Worm (Caenorhabditis elegans): ENCODE results near the gene F26F12.2.

F26F12.2 gene

DNA sequence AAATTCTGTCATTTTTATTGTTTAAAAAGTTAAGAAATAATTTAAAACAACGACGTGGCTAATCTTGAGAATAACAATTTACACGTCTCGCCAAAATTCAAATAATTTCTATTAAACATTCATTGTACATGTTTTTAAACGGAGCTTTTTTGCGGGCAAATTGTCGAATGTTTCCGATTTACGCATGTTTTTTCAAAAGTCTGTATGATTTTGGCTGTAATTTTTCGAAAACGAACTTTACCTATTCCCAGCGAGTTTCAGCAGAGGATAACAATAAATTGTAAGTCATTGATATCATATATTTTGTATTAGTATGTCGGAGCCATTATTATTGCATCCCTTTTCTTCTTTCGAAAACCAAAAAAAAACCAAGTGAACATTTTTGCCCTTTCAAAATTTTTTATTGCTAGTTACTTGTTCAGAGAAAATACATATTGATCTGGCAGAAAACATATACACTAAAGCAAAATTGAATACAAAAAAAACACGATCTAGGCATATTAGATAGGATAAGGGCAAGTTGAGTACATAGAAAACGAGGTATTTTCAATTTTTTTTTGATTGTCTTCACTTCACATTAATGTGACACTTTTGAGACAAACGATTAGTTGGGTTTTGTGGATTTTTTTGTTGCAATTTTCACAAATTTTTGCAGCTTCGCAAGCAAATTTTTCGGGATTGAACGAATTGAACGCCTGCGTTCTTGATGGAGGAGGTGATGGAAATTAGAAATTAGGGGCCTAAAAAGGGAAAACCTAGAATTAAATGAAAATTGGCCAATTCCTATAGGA, at the start of gene F26F12.2:
TSS of gene F26F12.2 (minus strand) at position 38 of the 791 bp plus-strand sequence.
- TF ChIP-seq unc-62 (GFP tag; optimal IDR thresholded peaks at IDR 0.05) = no peak

DNA sequence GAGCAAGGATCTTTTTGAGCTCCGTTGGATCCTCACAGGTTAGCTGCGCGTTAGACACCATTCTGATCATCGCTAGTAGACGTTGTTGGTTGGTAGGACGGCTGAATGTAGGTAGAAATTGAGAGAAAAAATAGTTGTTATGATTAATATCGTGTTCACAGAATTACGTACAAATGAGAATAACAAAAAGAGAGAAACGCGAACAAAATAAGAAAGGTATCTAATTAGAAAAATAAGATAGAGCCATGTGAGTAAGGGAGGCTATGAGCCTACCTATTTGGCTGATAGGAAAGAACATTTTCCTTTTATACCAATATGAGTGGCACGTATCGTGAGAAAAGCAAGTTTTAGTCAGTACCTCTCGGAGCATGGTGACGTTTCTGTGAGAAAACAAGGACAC, 45.3 kb upstream of the F26F12.2 start, which contains the start of gene C04E6.8:
TSS of gene C04E6.8 (minus strand) at position 101 of the 400 bp plus-strand sequence.
- TF ChIP-seq unc-62 (GFP tag; optimal IDR thresholded peaks at IDR 0.05) = no peak

DNA sequence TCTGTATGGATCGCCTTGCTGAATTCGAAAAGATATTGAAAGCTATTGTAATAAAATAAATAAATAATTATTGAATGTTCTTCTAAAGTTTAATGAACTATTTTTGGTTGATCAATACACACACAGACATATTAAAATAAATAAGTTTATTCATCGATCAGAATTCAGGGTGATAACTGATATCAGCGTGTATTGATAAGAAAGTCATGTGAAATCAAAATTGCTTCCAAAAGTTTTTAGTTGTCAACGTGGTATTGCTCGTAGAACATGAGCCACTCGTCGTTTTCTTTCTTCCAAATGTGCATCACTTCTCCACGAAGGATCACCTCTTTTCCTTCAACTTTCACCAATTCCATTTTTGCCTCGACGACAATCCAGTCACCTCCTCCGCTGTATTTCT, 44.0 kb upstream of the F26F12.2 start:
- no peak for TF ChIP-seq unc-62 (GFP tag; optimal IDR thresholded peaks at IDR 0.05)

DNA sequence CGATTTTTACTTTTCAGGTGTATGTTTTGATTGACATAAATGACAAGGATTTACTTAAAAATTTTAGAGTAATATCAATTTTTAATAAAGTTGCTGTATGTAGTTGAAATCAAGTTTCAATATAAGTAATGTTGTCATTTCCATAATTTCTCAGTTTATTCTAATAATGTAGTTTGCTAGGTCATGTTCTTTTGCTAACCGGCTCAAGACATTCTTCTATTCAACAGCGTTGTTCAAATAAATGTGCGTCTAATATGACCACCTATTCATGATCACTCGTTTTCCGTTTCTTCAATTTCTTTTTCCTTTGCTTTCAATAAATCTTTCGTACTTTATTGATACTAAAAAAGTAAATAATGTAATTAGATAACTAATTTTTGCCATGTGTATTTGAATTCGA, 41.7 kb upstream of the F26F12.2 start, which contains the start of gene C02G6.3:
TSS of gene C02G6.3 (plus strand) at position 301 of the 400 bp plus-strand sequence.
- no peak for TF ChIP-seq unc-62 (GFP tag; optimal IDR thresholded peaks at IDR 0.05)

DNA sequence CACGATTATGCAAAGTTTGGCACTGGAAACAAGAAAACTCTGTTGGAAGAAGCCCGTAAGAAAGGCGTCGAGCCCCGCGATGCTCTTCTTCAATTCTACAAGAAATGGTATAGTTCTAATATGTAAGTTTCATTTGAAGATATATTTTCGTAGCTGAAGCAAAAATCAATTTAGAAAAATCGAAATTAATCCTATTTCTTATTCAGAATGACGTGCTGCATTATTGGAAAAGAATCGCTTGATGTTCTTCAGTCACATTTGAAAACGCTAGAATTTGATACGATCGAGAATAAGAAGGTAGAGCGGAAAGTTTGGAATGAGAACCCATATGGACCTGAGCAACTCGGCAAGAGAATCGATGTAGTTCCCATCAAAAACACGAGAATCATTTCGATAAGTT, 38.6 kb upstream of the F26F12.2 start:
- TF ChIP-seq unc-62 (GFP tag; optimal IDR thresholded peaks at IDR 0.05) = no peak

DNA sequence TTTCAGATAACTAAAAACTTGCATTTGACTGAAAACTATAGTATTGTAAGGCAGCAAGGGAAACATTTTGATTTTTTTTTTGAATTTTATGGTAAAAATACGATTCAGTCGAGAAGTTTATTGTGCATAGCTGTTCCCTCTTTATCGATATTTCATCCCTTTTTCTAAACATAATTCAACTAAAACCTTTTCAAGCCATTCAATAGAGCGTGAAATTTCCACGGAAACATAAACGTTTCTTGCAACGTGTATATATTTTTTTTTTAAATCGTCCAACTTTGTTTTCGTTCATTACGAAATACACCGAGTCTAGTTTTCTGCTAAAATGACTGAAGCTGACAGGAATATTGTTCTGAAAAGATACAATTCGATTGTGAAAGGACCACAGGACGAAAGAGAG, 33.3 kb upstream of the F26F12.2 start, which contains the start of gene C02G6.2:
TSS of gene C02G6.2 (plus strand) at position 301 of the 400 bp plus-strand sequence.
- no peak for TF ChIP-seq unc-62 (GFP tag; optimal IDR thresholded peaks at IDR 0.05)

DNA sequence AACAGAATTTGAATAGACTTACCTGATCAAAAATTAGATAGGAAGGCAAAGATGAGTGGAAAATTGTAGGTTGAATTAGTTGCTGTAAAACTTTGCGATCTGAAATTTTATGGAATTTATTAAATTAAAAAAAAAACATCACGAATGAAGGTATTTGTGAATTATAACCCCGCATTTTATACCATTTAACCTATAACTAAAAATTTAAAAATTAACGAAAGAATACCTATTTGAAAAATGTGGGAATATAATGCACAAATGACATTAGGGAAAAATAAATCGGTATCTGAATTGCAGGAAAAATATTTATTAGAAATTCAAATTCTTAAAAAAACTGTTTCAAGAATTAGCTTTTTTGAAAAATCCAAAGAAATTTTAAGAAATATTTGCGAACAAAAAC, 30.8 kb upstream of the F26F12.2 start, which contains the start of gene F26F12.4:
TSS of gene F26F12.4 (minus strand) at position 101 of the 400 bp plus-strand sequence.
- TF ChIP-seq unc-62 (GFP tag; optimal IDR thresholded peaks at IDR 0.05) = no peak

DNA sequence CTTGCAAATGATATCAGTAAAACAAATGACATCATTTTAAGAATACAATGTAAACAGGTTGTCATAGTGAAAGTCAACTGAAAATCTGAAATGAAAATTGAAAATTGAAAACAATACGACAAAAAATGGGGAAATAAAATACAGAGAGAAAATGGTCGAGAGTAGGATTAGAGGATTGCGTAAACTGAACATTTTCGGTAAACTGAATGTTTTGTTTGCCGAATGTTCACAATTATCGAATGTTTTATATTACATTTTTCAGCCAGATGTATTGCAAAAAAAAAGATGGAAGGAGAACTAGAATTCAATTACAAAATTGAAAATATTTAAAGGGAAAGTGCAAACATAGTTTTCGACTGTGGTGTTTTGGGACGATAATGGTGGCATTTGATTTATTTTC, 26.7 kb upstream of the F26F12.2 start, which contains the start of gene F26F12.5:
TSS of gene F26F12.5 (minus strand) at position 101 of the 400 bp plus-strand sequence.
- TF ChIP-seq unc-62 (GFP tag; optimal IDR thresholded peaks at IDR 0.05) = no peak

DNA sequence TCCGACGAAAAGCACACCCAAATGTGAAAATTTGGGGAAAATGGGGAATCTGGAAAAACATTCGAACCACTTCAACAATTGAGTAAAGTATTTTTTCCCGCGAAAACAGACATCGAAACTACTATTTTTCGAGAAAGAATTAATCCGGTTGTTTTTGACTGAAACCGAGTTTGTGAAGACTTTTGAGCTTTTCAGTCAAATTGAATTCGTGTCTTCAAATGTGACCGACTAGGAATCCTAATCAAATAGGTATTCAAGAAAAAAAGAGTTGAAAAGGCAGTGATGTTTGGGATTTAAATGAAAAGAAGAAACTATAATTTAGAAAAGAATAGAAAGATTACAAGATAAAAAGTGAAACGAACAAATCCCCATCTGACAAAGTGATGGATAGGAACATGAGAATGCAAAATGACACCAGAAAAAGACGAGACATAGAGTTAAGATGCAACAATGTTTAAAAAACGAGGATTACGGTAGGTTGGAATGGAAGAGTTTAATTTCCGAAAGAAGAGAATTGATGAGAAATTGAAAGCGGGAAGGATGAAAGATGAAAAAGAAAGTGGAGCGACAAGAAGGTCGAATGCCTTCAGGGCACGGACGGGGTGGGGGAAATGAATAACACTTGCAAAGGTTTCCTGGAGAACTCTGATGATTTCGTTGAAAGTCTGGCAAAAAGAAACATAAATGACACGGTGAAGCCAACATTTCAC, 24.2 kb upstream of the F26F12.2 start, which contains the start of gene F26F12.8:
TSS of gene F26F12.8 (minus strand) at position 51 of the 710 bp plus-strand sequence.
- no peak for TF ChIP-seq unc-62 (GFP tag; optimal IDR thresholded peaks at IDR 0.05)

DNA sequence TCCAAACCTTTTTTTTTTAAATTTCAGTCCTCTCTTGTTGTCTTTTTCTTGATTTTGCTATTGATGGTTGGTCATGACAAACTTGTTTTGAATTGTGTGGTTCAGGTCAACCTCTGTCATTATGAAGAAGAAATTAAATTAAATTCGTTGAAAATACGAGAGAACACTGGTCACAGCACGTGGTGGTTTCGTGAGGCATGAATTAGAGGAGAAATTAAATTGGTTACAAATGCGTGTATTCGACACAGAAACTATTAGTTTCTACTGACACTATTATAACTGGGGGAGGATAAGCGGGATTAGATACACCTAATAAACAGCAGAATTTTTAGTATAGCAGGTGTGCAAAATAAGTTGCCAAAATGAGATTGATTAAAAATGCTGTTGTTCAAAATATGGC, 13.7 kb upstream of the F26F12.2 start:
- no peak for TF ChIP-seq unc-62 (GFP tag; optimal IDR thresholded peaks at IDR 0.05)

DNA sequence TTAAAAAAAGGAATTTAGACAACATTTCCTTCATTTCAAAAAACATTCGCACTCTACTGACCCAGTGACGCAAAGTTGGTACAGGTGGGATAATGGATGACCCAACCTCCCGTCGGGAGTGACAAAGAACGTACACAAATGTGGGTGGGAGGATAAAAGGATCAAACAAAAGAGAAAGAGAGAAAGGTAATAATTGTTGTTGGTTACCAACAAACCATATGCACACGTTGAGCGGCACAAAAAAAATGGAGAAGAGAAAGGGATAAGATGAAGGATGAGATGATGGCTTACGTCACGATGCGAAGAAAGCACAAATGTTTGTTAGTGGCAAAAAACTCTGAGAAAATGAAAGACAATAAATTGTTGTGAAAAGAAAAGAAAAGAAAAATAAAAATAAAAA, 13.2 kb upstream of the F26F12.2 start:
- TF ChIP-seq unc-62 (GFP tag; optimal IDR thresholded peaks at IDR 0.05) = no peak

DNA sequence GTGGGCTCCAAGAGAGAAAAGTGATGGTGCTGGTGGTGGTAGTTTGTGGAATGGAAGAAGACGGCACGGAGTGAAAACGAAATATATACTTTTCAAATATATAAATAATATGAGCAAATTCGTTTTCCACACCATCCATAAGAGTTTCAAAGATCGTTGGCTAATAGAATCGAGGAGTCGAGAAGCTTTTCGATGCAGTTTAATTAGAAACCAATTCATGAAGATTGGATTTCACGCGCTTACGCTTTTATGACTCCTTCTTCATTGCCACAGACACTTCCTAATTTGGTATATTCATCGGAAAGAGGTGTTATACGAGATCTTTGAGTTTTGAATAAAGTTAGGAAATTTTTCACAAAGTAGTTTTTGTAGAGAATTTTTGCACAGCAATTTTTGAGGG, 12.3 kb upstream of the F26F12.2 start:
- TF ChIP-seq unc-62 (GFP tag; optimal IDR thresholded peaks at IDR 0.05) = no peak

DNA sequence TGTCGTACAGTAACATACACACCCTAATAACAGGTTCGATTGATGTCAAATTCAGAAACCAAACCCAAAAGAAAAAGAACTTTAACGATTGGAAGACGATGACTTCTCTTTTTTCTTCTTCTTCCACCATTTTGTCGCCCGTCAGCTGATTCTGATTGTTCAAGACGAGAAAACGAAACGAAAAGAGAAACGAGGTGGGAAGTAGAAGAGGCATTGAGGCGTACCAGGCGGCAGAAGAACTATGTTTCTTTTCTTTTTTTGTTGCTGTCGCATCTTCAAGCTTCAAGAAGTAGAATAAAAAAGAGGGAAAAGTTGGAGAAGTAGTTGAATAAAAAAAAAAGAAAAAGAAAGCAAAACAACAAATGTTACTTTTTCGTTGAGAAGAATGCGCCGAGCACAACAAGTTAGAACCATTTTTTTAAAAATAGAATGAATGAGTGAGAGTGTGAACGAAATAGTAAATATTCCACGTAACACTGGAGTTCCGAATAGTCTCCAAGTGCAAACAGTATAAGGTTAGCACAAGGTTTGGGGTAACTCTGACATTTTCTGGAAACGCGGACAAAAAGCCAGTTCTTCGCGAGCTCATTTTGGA, 9.7 kb upstream of the F26F12.2 start:
- no peak for TF ChIP-seq unc-62 (GFP tag; optimal IDR thresholded peaks at IDR 0.05)

DNA sequence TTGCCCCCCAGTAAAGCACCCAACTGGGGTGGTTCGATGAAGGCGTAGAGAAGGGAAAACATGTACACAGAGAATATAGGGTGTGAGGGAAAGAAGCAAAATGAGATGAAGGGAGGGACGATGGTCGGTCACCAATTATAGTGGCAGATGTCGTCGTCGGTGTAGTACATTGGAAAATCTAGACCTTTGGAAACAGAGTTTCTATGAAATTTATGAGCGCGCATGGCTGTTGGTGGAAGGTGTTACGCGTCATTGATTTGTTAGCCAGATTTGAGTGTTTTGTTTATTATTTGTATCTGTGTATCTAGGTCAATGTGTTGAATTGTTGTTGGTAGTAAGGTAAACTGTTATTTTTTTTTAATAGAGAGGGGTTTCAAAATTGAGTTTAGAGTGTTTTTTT, 8.3 kb upstream of the F26F12.2 start:
- no peak for TF ChIP-seq unc-62 (GFP tag; optimal IDR thresholded peaks at IDR 0.05)

DNA sequence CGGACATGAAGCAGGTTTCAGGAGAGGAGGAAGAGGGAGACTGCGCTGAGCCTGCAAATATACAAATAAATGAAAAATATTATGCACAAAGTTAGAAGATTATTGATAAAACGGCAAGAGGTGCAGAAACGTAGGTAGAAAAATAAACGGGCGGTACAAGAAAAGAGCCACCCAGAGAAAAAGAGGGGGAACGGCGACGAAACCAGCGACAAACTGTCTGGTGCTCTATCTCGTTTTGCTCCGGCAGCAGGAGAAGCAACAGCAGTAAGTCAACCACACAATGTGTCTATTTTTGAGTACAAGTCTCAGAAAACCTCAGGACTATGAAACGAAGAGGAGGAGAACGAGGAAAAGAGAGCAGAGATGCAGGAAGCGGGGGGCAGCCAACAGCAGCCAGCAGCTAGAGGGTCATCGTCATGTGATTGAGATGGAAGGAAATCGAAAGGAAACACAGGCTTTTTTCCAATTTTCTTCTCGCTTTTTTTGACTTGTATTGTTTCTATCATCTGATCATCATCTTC, 7.3 kb upstream of the F26F12.2 start, which contains the start of gene F26F12.3:
TSS of gene F26F12.3 (minus strand) at position 51 of the 521 bp plus-strand sequence.
- no peak for TF ChIP-seq unc-62 (GFP tag; optimal IDR thresholded peaks at IDR 0.05)

DNA sequence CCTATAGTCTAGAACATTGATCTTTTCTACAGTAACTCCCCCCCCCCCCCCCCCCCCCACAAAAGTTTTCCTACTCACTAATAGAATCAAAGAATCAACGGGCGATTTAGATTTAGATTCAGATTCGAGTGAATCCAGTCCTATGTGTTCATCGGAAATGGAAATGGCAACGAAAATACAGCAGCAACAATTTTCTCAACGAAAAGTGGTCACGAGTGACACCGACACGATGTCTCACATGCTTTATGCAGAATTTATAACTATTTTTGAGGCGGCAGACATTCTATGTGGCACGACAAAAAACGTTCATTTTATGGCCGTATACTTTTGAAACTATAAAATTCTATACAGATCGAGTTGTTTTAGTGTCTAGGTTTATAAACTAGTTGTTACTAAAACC, 6.7 kb upstream of the F26F12.2 start:
- no peak for TF ChIP-seq unc-62 (GFP tag; optimal IDR thresholded peaks at IDR 0.05)
